Worm (Caenorhabditis elegans) whole organism, late embryonic: ENCODE measurements around the gene fbxb-104.

Experiments
- ama-1 ChIP-seq: fragments of 150-350 bp; optimal IDR thresholded peaks from 2 replicates; lab custom pipeline; 2014
- eyg-1 ChIP-seq: sonication (generic microtip); optimal IDR thresholded peaks from 2 replicates; lab custom pipeline; 2016; ENCODE audit warnings: missing genotype, missing genetic modification characterization, missing compliant biosample characterization
- hlh-13 ChIP-seq: fragments of 200-800 bp; sonication (Bioruptor generic); optimal IDR thresholded peaks from 2 replicates; lab custom pipeline; 2018; ENCODE audit warnings: mild to moderate bottlenecking, missing genetic modification characterization, missing compliant biosample characterization
- madf-2 ChIP-seq: sonication (generic microtip); optimal IDR thresholded peaks from 2 replicates; lab custom pipeline; 2017; ENCODE audit warnings: missing genetic modification characterization, missing compliant biosample characterization
- npax-4 ChIP-seq: sonication (generic microtip); optimal IDR thresholded peaks from 2 replicates; lab custom pipeline; 2016; ENCODE audit warnings: missing genetic modification characterization, missing compliant biosample characterization
- pqm-1 ChIP-seq: sonication (generic microtip); optimal IDR thresholded peaks from 2 replicates; lab custom pipeline; 2016; ENCODE audit warnings: missing genetic modification characterization, missing compliant biosample characterization

DNA sequence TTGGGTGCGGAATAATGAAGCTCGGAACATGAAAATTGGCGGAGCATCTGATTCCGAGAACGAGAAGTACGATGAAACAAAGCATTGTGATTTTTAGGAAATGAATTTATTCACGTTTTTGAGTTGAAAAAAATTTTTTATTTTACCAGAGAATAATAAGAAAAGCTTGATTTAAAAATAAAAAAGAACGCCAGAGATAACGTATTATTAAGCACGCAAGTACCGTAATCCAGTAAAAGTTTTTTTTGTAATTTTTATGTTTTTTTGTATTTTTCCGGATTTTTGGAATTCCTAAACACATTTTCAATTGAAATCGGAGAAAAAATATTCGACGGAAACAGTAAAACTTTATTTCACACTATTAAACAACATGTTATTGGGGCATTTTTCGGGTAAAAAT is 33.9 kb downstream of the fbxb-104 start, which contains the start of gene C16C8.22:
- TF ChIP-seq hlh-13 (GFP tag; lab: Kevin White, UChicago) (no peak), ama-1 (no peak), npax-4 (no peak), eyg-1 (no peak), madf-2 (tag; lab: Kevin White, UChicago) (no peak), pqm-1 (tag; lab: Kevin White, UChicago) (no peak)
